Fruit fly (Drosophila melanogaster) whole organism, embryonic: ENCODE data around the gene CG13144.

ENCODE experiments used
- Asciz ChIP-seq: fragments of 200-800 bp; sonication (Bioruptor generic); optimal IDR thresholded peaks from 2 replicates; lab custom pipeline; 2017; ENCODE audit warnings: missing biosample characterization, mild to moderate bottlenecking, missing genetic modification characterization, missing genetic modification reagents
- Atf3 ChIP-seq: fragments of 200-800 bp; sonication (Bioruptor generic); optimal IDR thresholded peaks from 3 replicates; lab custom pipeline; 2016; ENCODE audit warnings: missing biosample characterization, missing genetic modification characterization
- CG12104 ChIP-seq: fragments of 200-800 bp; sonication (Bioruptor generic); optimal IDR thresholded peaks from 3 replicates; lab custom pipeline; 2016; ENCODE audit warnings: missing biosample characterization, missing genetic modification characterization
- CG30431 ChIP-seq: fragments of 200-800 bp; sonication (Bioruptor generic); optimal IDR thresholded peaks from 2 replicates; lab custom pipeline; 2017; ENCODE audit warnings: missing biosample characterization, missing genetic modification characterization
- Pdp1 ChIP-seq, 2 experiments: fragments of 200-800 bp; sonication (Bioruptor generic); optimal IDR thresholded peaks; 3 replicates each; lab custom pipeline; 2016; ENCODE audit warnings: missing biosample characterization in 2 of 2, missing genetic modification characterization in 2 of 2, mild to moderate bottlenecking in 1 of 2, moderate library complexity in 1 of 2
- Sox100B ChIP-seq: fragments of 200-800 bp; sonication (Bioruptor generic); optimal IDR thresholded peaks from 3 replicates; lab custom pipeline; 2018; ENCODE audit warnings: missing biosample characterization, mild to moderate bottlenecking, missing genetic modification characterization
- vvl ChIP-seq: fragments of 200-800 bp; sonication (Bioruptor generic); IDR thresholded peaks from 2 replicates; pipeline ENCODE4 v1.3.6; 2022; ENCODE audit warnings: missing biosample characterization, missing genetic modification characterization

- TF ChIP-seq Asciz (GFP tag; lab: Kevin White, UChicago) (no peak), Atf3 (no peak), CG12104 (GFP tag; lab: Kevin White, UChicago) (no peak), CG30431 (no peak), Sox100B (no peak), vvl (no peak), Pdp1 (GFP tag; optimal IDR thresholded peaks at IDR 0.05; lab: Kevin White, UChicago) (no peak)
Measured at dm6 chr2L:10513837-10514499, 22.7 kb upstream of the CG13144 start.
